Fruit fly (Drosophila melanogaster) whole organism, embryonic: Measurements from ENCODE around the gene Ugt316A1.
A peak's percentile ranks its signal among the peaks of the same experiment; 100 is the strongest.

Experiments
- Atf6 ChIP-seq: fragments of 200-800 bp; sonication (Bioruptor generic); IDR thresholded peaks from 2 replicates; pipeline ENCODE4 v1.3.6; 2022; ENCODE audit warnings: missing biosample characterization, missing genetic modification characterization
- Blimp-1 ChIP-seq: fragments of 200-800 bp; sonication (Bioruptor generic); optimal IDR thresholded peaks from 3 replicates; lab custom pipeline; 2018; ENCODE audit warnings: missing biosample characterization, missing genetic modification characterization, mild to moderate bottlenecking, moderate library complexity, missing genetic modification reagents
- BtbVII ChIP-seq: fragments of 200-800 bp; sonication (Bioruptor generic); optimal IDR thresholded peaks from 3 replicates; lab custom pipeline; 2017; ENCODE audit warnings: missing biosample characterization, mild to moderate bottlenecking, missing genetic modification characterization
- CG10565 ChIP-seq: fragments of 200-800 bp; sonication (Bioruptor generic); optimal IDR thresholded peaks from 3 replicates; lab custom pipeline; 2016; ENCODE audit warnings: missing biosample characterization, mild to moderate bottlenecking, missing genetic modification characterization
- CG1233 ChIP-seq: fragments of 200-800 bp; sonication (Bioruptor generic); optimal IDR thresholded peaks from 4 replicates; lab custom pipeline; 2018; ENCODE audit warnings: missing biosample characterization, mild to moderate bottlenecking, missing genetic modification characterization
- CG13287 ChIP-seq: fragments of 200-800 bp; sonication (Bioruptor generic); IDR thresholded peaks from 2 replicates; pipeline ENCODE4 v1.3.6; 2022; ENCODE audit warnings: missing biosample characterization, missing genetic modification characterization; ENCODE audit not compliant: partially characterized antibody
- CG14667 ChIP-seq: fragments of 200-800 bp; sonication (Bioruptor generic); IDR thresholded peaks from 2 replicates; pipeline ENCODE4 v1.3.6; 2022; ENCODE audit warnings: missing biosample characterization, missing genetic modification characterization
- CG14710 ChIP-seq: fragments of 200-800 bp; sonication (Bioruptor generic); optimal IDR thresholded peaks from 3 replicates; lab custom pipeline; 2019; ENCODE audit warnings: missing biosample characterization, mild to moderate bottlenecking, missing genetic modification characterization, moderate library complexity
- CG15011 ChIP-seq: fragments of 200-800 bp; sonication (Bioruptor generic); optimal IDR thresholded peaks from 3 replicates; lab custom pipeline; 2018; ENCODE audit warnings: missing biosample characterization, mild to moderate bottlenecking, missing genetic modification characterization
- CG1602 ChIP-seq: fragments of 200-800 bp; sonication (Bioruptor generic); optimal IDR thresholded peaks from 3 replicates; lab custom pipeline; 2016; ENCODE audit warnings: missing biosample characterization, missing genetic modification characterization
- CG17361 ChIP-seq: fragments of 200-800 bp; sonication (Bioruptor generic); IDR thresholded peaks from 3 replicates; pipeline ENCODE4 v1.3.6; 2022; ENCODE audit warnings: missing biosample characterization, missing genetic modification characterization
- CG18262 ChIP-seq: fragments of 200-800 bp; optimal IDR thresholded peaks from 3 replicates; lab custom pipeline; 2019; ENCODE audit warnings: missing biosample characterization, mild to moderate bottlenecking, missing genetic modification characterization, moderate library complexity
- CG18619 ChIP-seq: fragments of 200-800 bp; sonication (Bioruptor generic); optimal IDR thresholded peaks from 3 replicates; lab custom pipeline; 2017; ENCODE audit warnings: missing biosample characterization, mild to moderate bottlenecking, missing genetic modification characterization
- CG2712 ChIP-seq: fragments of 200-800 bp; optimal IDR thresholded peaks from 3 replicates; lab custom pipeline; 2019; ENCODE audit warnings: missing biosample characterization, mild to moderate bottlenecking, missing genetic modification characterization, moderate library complexity
- CG3065 ChIP-seq: fragments of 200-800 bp; sonication (Bioruptor generic); optimal IDR thresholded peaks from 2 replicates; lab custom pipeline; 2016; ENCODE audit warnings: missing biosample characterization, missing genetic modification characterization
- CG32767 ChIP-seq: fragments of 200-800 bp; sonication (Bioruptor generic); IDR thresholded peaks from 2 replicates; pipeline ENCODE4 v1.3.6; 2022; ENCODE audit warnings: missing biosample characterization, missing genetic modification characterization
- CG34224 ChIP-seq: fragments of 200-800 bp; sonication (Bioruptor generic); IDR thresholded peaks from 3 replicates; pipeline ENCODE4 v1.3.6; 2022; ENCODE audit warnings: missing biosample characterization, missing genetic modification characterization; ENCODE audit not compliant: partially characterized antibody
- CG4707 ChIP-seq: fragments of 200-800 bp; sonication (Bioruptor generic); optimal IDR thresholded peaks from 2 replicates; lab custom pipeline; 2018; ENCODE audit warnings: missing biosample characterization, mild to moderate bottlenecking, missing genetic modification characterization, moderate library complexity
- CG6813 ChIP-seq: fragments of 200-800 bp; sonication (Bioruptor generic); optimal IDR thresholded peaks from 2 replicates; lab custom pipeline; 2017; ENCODE audit warnings: missing biosample characterization, missing genetic modification characterization, mild to moderate bottlenecking, moderate library complexity, missing genetic modification reagents
- CG7839 ChIP-seq: fragments of 200-800 bp; sonication (Bioruptor generic); optimal IDR thresholded peaks from 3 replicates; lab custom pipeline; 2018; ENCODE audit warnings: missing biosample characterization, mild to moderate bottlenecking, missing genetic modification characterization, moderate library complexity
- CG8478 ChIP-seq: fragments of >200 bp; optimal IDR thresholded peaks from 2 replicates; lab custom pipeline; 2018
- CG9932 ChIP-seq: fragments of 200-800 bp; sonication (Bioruptor generic); IDR thresholded peaks from 2 replicates; pipeline ENCODE4 v1.3.6; 2022; ENCODE audit warnings: missing biosample characterization, missing genetic modification characterization
- CHES-1-like ChIP-seq: fragments of 200-800 bp; sonication (Bioruptor generic); optimal IDR thresholded peaks from 2 replicates; lab custom pipeline; 2016; ENCODE audit warnings: missing biosample characterization, missing genetic modification characterization
- CoRest ChIP-seq: fragments of 200-800 bp; sonication (Bioruptor generic); optimal IDR thresholded peaks from 3 replicates; lab custom pipeline; 2018; ENCODE audit warnings: missing biosample characterization, mild to moderate bottlenecking, missing genetic modification characterization, moderate library complexity
- Dp ChIP-seq: fragments of 200-800 bp; sonication (Bioruptor generic); optimal IDR thresholded peaks from 2 replicates; lab custom pipeline; 2018; ENCODE audit warnings: missing biosample characterization, mild to moderate bottlenecking, missing genetic modification characterization, moderate library complexity
- E2f2 ChIP-seq: fragments of 200-800 bp; sonication (Bioruptor generic); IDR thresholded peaks from 2 replicates; pipeline ENCODE4 v1.3.6; 2022; ENCODE audit warnings: missing biosample characterization, missing genetic modification characterization
- NFAT ChIP-seq: fragments of 200-800 bp; sonication (Bioruptor generic); IDR thresholded peaks from 2 replicates; pipeline ENCODE4 v1.3.6; 2022; ENCODE audit warnings: missing biosample characterization, missing genetic modification characterization
- Rx ChIP-seq: fragments of 200-800 bp; sonication (Bioruptor generic); IDR thresholded peaks from 2 replicates; pipeline ENCODE4 v1.3.6; 2022; ENCODE audit warnings: missing biosample characterization, missing genetic modification characterization
- Sin3A ChIP-seq: fragments of >200 bp; optimal IDR thresholded peaks from 2 replicates; lab custom pipeline; 2018
- Six4 ChIP-seq: fragments of 200-800 bp; sonication (Bioruptor generic); optimal IDR thresholded peaks from 2 replicates; lab custom pipeline; 2016; ENCODE audit warnings: missing biosample characterization, missing genetic modification characterization
- Spps ChIP-seq: fragments of 200-800 bp; sonication (Bioruptor generic); optimal IDR thresholded peaks from 2 replicates; lab custom pipeline; 2018; ENCODE audit warnings: missing biosample characterization, mild to moderate bottlenecking, missing genetic modification characterization
- Taf1 ChIP-seq: fragments of 200-800 bp; sonication (Bioruptor generic); IDR thresholded peaks from 2 replicates; pipeline ENCODE4 v1.3.6; 2022; ENCODE audit warnings: missing biosample characterization, missing genetic modification characterization
- Vsx1 ChIP-seq: fragments of 200-800 bp; sonication (Bioruptor generic); optimal IDR thresholded peaks from 2 replicates; lab custom pipeline; 2017; ENCODE audit warnings: missing biosample characterization, mild to moderate bottlenecking, missing genetic modification characterization, missing genetic modification reagents
- abd-A ChIP-seq: fragments of 200-800 bp; sonication (Bioruptor generic); optimal IDR thresholded peaks from 3 replicates; lab custom pipeline; 2019; ENCODE audit warnings: missing biosample characterization, mild to moderate bottlenecking, missing genetic modification characterization, moderate library complexity
- cas ChIP-seq: fragments of 200-800 bp; sonication (Bioruptor generic); IDR thresholded peaks from 2 replicates; pipeline ENCODE4 v1.3.6; 2022; ENCODE audit warnings: missing biosample characterization, missing genetic modification characterization
- cg ChIP-seq: fragments of 200-800 bp; sonication (Bioruptor generic); optimal IDR thresholded peaks from 3 replicates; lab custom pipeline; 2019; ENCODE audit warnings: missing biosample characterization, mild to moderate bottlenecking, missing genetic modification characterization, moderate library complexity
- crc ChIP-seq: fragments of 200-800 bp; sonication (Bioruptor generic); optimal IDR thresholded peaks from 2 replicates; lab custom pipeline; 2016; ENCODE audit warnings: missing biosample characterization, missing genetic modification characterization
- dmrt11E ChIP-seq: fragments of 200-800 bp; sonication (Bioruptor generic); optimal IDR thresholded peaks from 3 replicates; lab custom pipeline; 2018; ENCODE audit warnings: missing biosample characterization, mild to moderate bottlenecking, missing genetic modification characterization, moderate library complexity
- emc ChIP-seq: fragments of 200-800 bp; sonication (Bioruptor generic); optimal IDR thresholded peaks from 2 replicates; lab custom pipeline; 2016; ENCODE audit warnings: missing biosample characterization, missing genetic modification characterization
- ewg ChIP-seq: fragments of 200-800 bp; sonication (Bioruptor generic); optimal IDR thresholded peaks from 3 replicates; lab custom pipeline; 2017; ENCODE audit warnings: mild to moderate bottlenecking, missing biosample characterization, missing genetic modification reagents, missing genetic modification characterization
- luna ChIP-seq: fragments of 200-800 bp; sonication (Bioruptor generic); optimal IDR thresholded peaks from 2 replicates; lab custom pipeline; 2016; ENCODE audit warnings: missing biosample characterization, missing genetic modification characterization
- nerfin-1 ChIP-seq: fragments of 200-800 bp; sonication (Bioruptor generic); optimal IDR thresholded peaks from 3 replicates; lab custom pipeline; 2019; ENCODE audit warnings: missing biosample characterization, mild to moderate bottlenecking, missing genetic modification characterization, moderate library complexity
- pfk ChIP-seq: fragments of 200-800 bp; sonication (Bioruptor generic); optimal IDR thresholded peaks from 2 replicates; lab custom pipeline; 2018; ENCODE audit warnings: missing biosample characterization, mild to moderate bottlenecking, missing genetic modification characterization, moderate library complexity
- pzg ChIP-seq: fragments of 200-800 bp; sonication (Bioruptor generic); optimal IDR thresholded peaks from 3 replicates; lab custom pipeline; 2018; ENCODE audit warnings: missing biosample characterization, mild to moderate bottlenecking, missing genetic modification characterization, moderate library complexity
- rib ChIP-seq: fragments of 200-800 bp; sonication (Bioruptor generic); IDR thresholded peaks from 2 replicates; pipeline ENCODE4 v1.3.6; 2022; ENCODE audit warnings: missing biosample characterization, missing genetic modification characterization
- row ChIP-seq: fragments of 200-800 bp; sonication (Bioruptor generic); IDR thresholded peaks from 3 replicates; pipeline ENCODE4 v1.3.6; 2022; ENCODE audit warnings: missing biosample characterization, missing genetic modification characterization
- sc ChIP-seq, 3 experiments: fragments of >200 bp in 2 of 3; fragments of 200-800 bp in 1 of 3; sonication (Bioruptor generic) in 1 of 3; optimal IDR thresholded peaks; 2 replicates in 2 of 3; 3 replicates in 1 of 3; lab custom pipeline; 2017; ENCODE audit warnings: mild to moderate bottlenecking in 1 of 3, missing biosample characterization in 1 of 3, missing genetic modification characterization in 1 of 3, missing genetic modification reagents in 1 of 3
- unpg ChIP-seq: fragments of 200-800 bp; sonication (Bioruptor generic); optimal IDR thresholded peaks from 3 replicates; lab custom pipeline; 2018; ENCODE audit warnings: missing biosample characterization, mild to moderate bottlenecking, missing genetic modification characterization, moderate library complexity
- zen ChIP-seq: fragments of 200-800 bp; sonication (Bioruptor generic); optimal IDR thresholded peaks from 3 replicates; lab custom pipeline; 2018; ENCODE audit warnings: missing biosample characterization, mild to moderate bottlenecking, missing genetic modification characterization, moderate library complexity

Gene Ugt316A1

DNA sequence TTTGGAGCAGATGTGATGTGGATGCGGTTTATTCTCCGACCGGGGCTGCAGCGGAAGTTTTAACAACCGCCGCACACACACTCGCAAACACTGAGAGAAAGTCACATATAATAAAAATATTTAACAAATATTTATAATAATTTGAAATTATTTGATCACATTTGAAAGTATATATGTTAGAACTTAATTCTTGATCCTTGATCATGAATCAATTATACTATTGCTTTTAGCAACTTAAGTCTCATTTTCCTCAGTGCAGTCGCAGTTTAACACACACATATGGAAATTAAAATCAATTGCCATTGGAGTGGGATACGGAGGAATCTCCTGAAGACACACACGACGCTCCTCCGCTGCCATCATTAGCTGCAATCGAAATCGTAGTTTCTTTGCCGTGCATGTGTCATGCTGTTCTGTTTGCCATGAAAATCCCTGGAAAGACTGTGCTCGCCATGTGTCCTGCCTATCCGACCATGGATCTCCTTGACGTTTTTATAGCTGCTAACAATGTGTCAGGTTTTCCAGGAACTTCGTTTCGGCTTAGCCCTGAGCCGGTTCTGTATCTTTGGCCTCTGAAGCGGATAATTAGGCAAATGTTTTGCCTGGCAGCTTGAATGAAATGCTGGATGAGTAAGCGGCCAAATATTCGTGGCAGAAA is 29.3 kb downstream of the Ugt316A1 start (continued):
- TF ChIP-seq CG34224 (GFP tag; lab: Robert Waterston, UW) (no peak), Atf6 (peak; percentile 26; the same call in 1 of the 2 replicates), ewg (GFP tag; lab: Kevin White, UChicago) (peak; percentile 50), CG13287 (GFP tag; lab: Robert Waterston, UW) (no peak), Sin3A (lab: Kevin White, UChicago) (no peak), CG2712 (tag; lab: Kevin White, UChicago) (peak; percentile 94), CG14667 (GFP tag; lab: Robert Waterston, UW) (peak; percentile 60; the same call in 1 of the 2 replicates), nerfin-1 (peak; percentile 75), Dp (no peak), CG15011 (GFP tag; lab: Kevin White, UChicago) (peak; percentile 16), zen (tag; lab: Kevin White, UChicago) (peak; percentile 90), abd-A (tag; lab: Kevin White, UChicago) (no peak), NFAT (GFP tag; lab: Robert Waterston, UW) (no peak), rib (no peak), CG1233 (GFP tag; lab: Kevin White, UChicago) (peak; percentile 70), CG8478 (lab: Kevin White, UChicago) (no peak), sc (optimal IDR thresholded peaks at IDR 0.05; lab: Kevin White, UChicago) (no peak), sc (GFP tag; optimal IDR thresholded peaks at IDR 0.05; lab: Kevin White, UChicago) (peak; percentile 78), E2f2 (GFP tag; lab: Robert Waterston, UW) (peak; percentile 53; the same call in 1 of the 2 replicates), CG14710 (tag; lab: Kevin White, UChicago) (peak; percentile 90), CoRest (peak; percentile 82), CHES-1-like (GFP tag; lab: Kevin White, UChicago) (no peak), cg (GFP tag; lab: Kevin White, UChicago) (peak; percentile 40), CG18619 (GFP tag; lab: Kevin White, UChicago) (peak; percentile 51), CG18262 (tag; lab: Kevin White, UChicago) (peak; percentile 93), CG4707 (GFP tag; lab: Kevin White, UChicago) (peak; percentile 37), pfk (GFP tag; lab: Kevin White, UChicago) (no peak), Taf1 (no peak), BtbVII (GFP tag; lab: Kevin White, UChicago) (peak; percentile 27), luna (GFP tag; lab: Kevin White, UChicago) (no peak), CG32767 (GFP tag; lab: Robert Waterston, UW) (peak; percentile 51), CG9932 (GFP tag; lab: Robert Waterston, UW) (no peak), pzg (no peak), CG10565 (no peak), CG1602 (peak; percentile 66), dmrt11E (tag; lab: Kevin White, UChicago) (peak; percentile 96), Six4 (GFP tag; lab: Kevin White, UChicago) (peak; percentile 61), Rx (GFP tag; lab: Robert Waterston, UW) (0 out of 2 replicates have a peak, but pooled peaks have one; percentile 43), CG17361 (GFP tag; lab: Robert Waterston, UW) (peak; percentile 89), CG6813 (GFP tag; lab: Kevin White, UChicago) (peak; percentile 65), CG7839 (tag; lab: Kevin White, UChicago) (peak; percentile 82), unpg (GFP tag; lab: Kevin White, UChicago) (peak; percentile 74), Vsx1 (GFP tag; lab: Kevin White, UChicago) (peak; percentile 26), crc (GFP tag; lab: Kevin White, UChicago) (no peak), row (peak; percentile 80), Blimp-1 (GFP tag; lab: Kevin White, UChicago) (peak; percentile 81), Spps (tag; lab: Kevin White, UChicago) (peak; percentile 87), cas (no peak), emc (GFP tag; lab: Kevin White, UChicago) (no peak), CG3065 (GFP tag; lab: Kevin White, UChicago) (no peak)
